Fruit fly (Drosophila melanogaster) whole organism, embryonic: Measurements from ENCODE around the gene Grip84.

ENCODE experiments used
- Antp ChIP-seq: fragments of 200-800 bp; sonication (Bioruptor generic); optimal IDR thresholded peaks from 3 replicates; lab custom pipeline; 2016; ENCODE audit warnings: missing biosample characterization, missing genetic modification characterization
- CG10321 ChIP-seq: fragments of 200-800 bp; sonication (Bioruptor generic); IDR thresholded peaks from 2 replicates; pipeline ENCODE4 v1.3.6; 2022; ENCODE audit warnings: missing biosample characterization, missing genetic modification characterization
- CG12155 ChIP-seq: fragments of 200-800 bp; sonication (Bioruptor generic); optimal IDR thresholded peaks from 3 replicates; lab custom pipeline; 2016; ENCODE audit warnings: missing biosample characterization, missing genetic modification characterization
- CG12299 ChIP-seq: fragments of 200-800 bp; sonication (Bioruptor generic); optimal IDR thresholded peaks from 2 replicates; lab custom pipeline; 2018; ENCODE audit warnings: missing biosample characterization, mild to moderate bottlenecking, missing genetic modification characterization
- CG12744 ChIP-seq: fragments of 200-800 bp; sonication (Bioruptor generic); optimal IDR thresholded peaks from 2 replicates; lab custom pipeline; 2016; ENCODE audit warnings: missing biosample characterization, missing genetic modification characterization
- CG12942 ChIP-seq: fragments of 200-800 bp; sonication (Bioruptor generic); optimal IDR thresholded peaks from 3 replicates; lab custom pipeline; 2016; ENCODE audit warnings: missing biosample characterization, missing genetic modification characterization
- CG14860 ChIP-seq: fragments of 200-800 bp; sonication (Bioruptor generic); IDR thresholded peaks from 3 replicates; pipeline ENCODE4 v1.3.6; 2022; ENCODE audit warnings: missing biosample characterization, missing genetic modification characterization; ENCODE audit not compliant: partially characterized antibody
- CG15073 ChIP-seq: fragments of 200-800 bp; sonication (Bioruptor generic); optimal IDR thresholded peaks from 2 replicates; lab custom pipeline; 2016; ENCODE audit warnings: missing biosample characterization, missing genetic modification characterization
- CG15514 ChIP-seq: fragments of 200-800 bp; sonication (Bioruptor generic); optimal IDR thresholded peaks from 3 replicates; lab custom pipeline; 2017; ENCODE audit warnings: missing biosample characterization, missing genetic modification characterization, mild to moderate bottlenecking, moderate library complexity, missing genetic modification reagents
- CG15696 ChIP-seq: fragments of 200-800 bp; sonication (Bioruptor generic); optimal IDR thresholded peaks from 2 replicates; lab custom pipeline; 2019; ENCODE audit warnings: missing biosample characterization, mild to moderate bottlenecking, missing genetic modification characterization, moderate library complexity
- CG1602 ChIP-seq: fragments of 200-800 bp; sonication (Bioruptor generic); optimal IDR thresholded peaks from 3 replicates; lab custom pipeline; 2016; ENCODE audit warnings: missing biosample characterization, missing genetic modification characterization
- CG17186 ChIP-seq: fragments of 200-800 bp; sonication (Bioruptor generic); optimal IDR thresholded peaks from 3 replicates; lab custom pipeline; 2017; ENCODE audit warnings: missing biosample characterization, missing genetic modification reagents, missing genetic modification characterization
- CG18619 ChIP-seq: fragments of 200-800 bp; sonication (Bioruptor generic); optimal IDR thresholded peaks from 3 replicates; lab custom pipeline; 2017; ENCODE audit warnings: missing biosample characterization, mild to moderate bottlenecking, missing genetic modification characterization
- CG2712 ChIP-seq: fragments of 200-800 bp; optimal IDR thresholded peaks from 3 replicates; lab custom pipeline; 2019; ENCODE audit warnings: missing biosample characterization, mild to moderate bottlenecking, missing genetic modification characterization, moderate library complexity
- CG3065 ChIP-seq: fragments of 200-800 bp; sonication (Bioruptor generic); optimal IDR thresholded peaks from 2 replicates; lab custom pipeline; 2016; ENCODE audit warnings: missing biosample characterization, missing genetic modification characterization
- CG31441 ChIP-seq: fragments of 200-800 bp; sonication (Bioruptor generic); IDR thresholded peaks from 2 replicates; pipeline ENCODE4 v1.3.6; 2022; ENCODE audit warnings: missing biosample characterization, missing genetic modification characterization
- CG32532 ChIP-seq: fragments of 200-800 bp; sonication (Bioruptor generic); IDR thresholded peaks from 2 replicates; pipeline ENCODE4 v1.3.6; 2022; ENCODE audit warnings: missing biosample characterization, missing genetic modification characterization
- CG3847 ChIP-seq: fragments of 200-800 bp; sonication (Bioruptor generic); IDR thresholded peaks from 2 replicates; pipeline ENCODE4 v1.3.6; 2022; ENCODE audit warnings: missing biosample characterization, missing genetic modification characterization
- CG6854 ChIP-seq: fragments of 200-800 bp; sonication (Bioruptor generic); optimal IDR thresholded peaks from 3 replicates; lab custom pipeline; 2017; ENCODE audit warnings: missing biosample characterization, mild to moderate bottlenecking, missing genetic modification characterization
- CG7963 ChIP-seq: fragments of 200-800 bp; sonication (Bioruptor generic); IDR thresholded peaks from 3 replicates; pipeline ENCODE4 v1.3.6; 2022; ENCODE audit warnings: missing biosample characterization, missing genetic modification characterization; ENCODE audit not compliant: partially characterized antibody
- CG9609 ChIP-seq: fragments of 200-800 bp; sonication (Bioruptor generic); optimal IDR thresholded peaks from 3 replicates; lab custom pipeline; 2016; ENCODE audit warnings: missing biosample characterization, missing genetic modification characterization
- Deaf1 ChIP-seq: fragments of 200-800 bp; optimal IDR thresholded peaks from 3 replicates; lab custom pipeline; 2019; ENCODE audit warnings: missing biosample characterization, mild to moderate bottlenecking, missing genetic modification characterization, moderate library complexity
- Dek ChIP-seq: fragments of 200-800 bp; sonication (Bioruptor generic); optimal IDR thresholded peaks from 3 replicates; lab custom pipeline; 2019; ENCODE audit warnings: missing biosample characterization, mild to moderate bottlenecking, missing genetic modification characterization, moderate library complexity
- HHEX ChIP-seq: fragments of 200-800 bp; sonication (Bioruptor generic); optimal IDR thresholded peaks from 3 replicates; lab custom pipeline; 2017; ENCODE audit warnings: missing biosample characterization, mild to moderate bottlenecking, missing genetic modification characterization, missing genetic modification reagents
- HLH3B ChIP-seq: fragments of 200-800 bp; sonication (Bioruptor generic); IDR thresholded peaks from 2 replicates; pipeline ENCODE4 v1.3.6; 2022; ENCODE audit warnings: missing biosample characterization, missing genetic modification characterization
- Hr78 ChIP-seq, 2 experiments: fragments of 200-800 bp in 1 of 2; fragments of >200 bp in 1 of 2; sonication (Bioruptor generic) in 1 of 2; optimal IDR thresholded peaks; 2 replicates each; lab custom pipeline; 2017 to 2019; ENCODE audit warnings: missing biosample characterization in 2 of 2, missing genetic modification characterization in 2 of 2, mild to moderate bottlenecking in 1 of 2, moderate library complexity in 1 of 2
- Max ChIP-seq: fragments of 200-800 bp; sonication (Bioruptor generic); optimal IDR thresholded peaks from 2 replicates; lab custom pipeline; 2016; ENCODE audit warnings: missing biosample characterization, mild to moderate bottlenecking, missing genetic modification characterization
- NfI ChIP-seq: fragments of 200-800 bp; sonication (Bioruptor generic); optimal IDR thresholded peaks from 3 replicates; lab custom pipeline; 2018; ENCODE audit warnings: missing biosample characterization, mild to moderate bottlenecking, missing genetic modification characterization, moderate library complexity
- Sin3A ChIP-seq: fragments of >200 bp; optimal IDR thresholded peaks from 2 replicates; lab custom pipeline; 2018
- Taf1 ChIP-seq: fragments of 200-800 bp; sonication (Bioruptor generic); IDR thresholded peaks from 2 replicates; pipeline ENCODE4 v1.3.6; 2022; ENCODE audit warnings: missing biosample characterization, missing genetic modification characterization
- Usf ChIP-seq: fragments of 200-800 bp; sonication (Bioruptor generic); optimal IDR thresholded peaks from 2 replicates; lab custom pipeline; 2017; ENCODE audit warnings: missing genotype, missing biosample characterization, missing genetic modification characterization
- ap ChIP-seq: fragments of 200-800 bp; sonication (Bioruptor generic); IDR thresholded peaks from 2 replicates; pipeline ENCODE4 v1.3.6; 2022; ENCODE audit warnings: missing biosample characterization, missing genetic modification characterization
- az2 ChIP-seq: fragments of 200-800 bp; sonication (Bioruptor generic); optimal IDR thresholded peaks from 3 replicates; lab custom pipeline; 2016; ENCODE audit warnings: missing biosample characterization, missing genetic modification characterization
- bbx ChIP-seq: fragments of 200-800 bp; sonication (Bioruptor generic); IDR thresholded peaks from 2 replicates; pipeline ENCODE4 v1.3.6; 2022; ENCODE audit warnings: missing biosample characterization, missing genetic modification characterization; ENCODE audit not compliant: partially characterized antibody
- caup ChIP-seq: fragments of 200-800 bp; sonication (Bioruptor generic); optimal IDR thresholded peaks from 3 replicates; lab custom pipeline; 2017; ENCODE audit warnings: missing biosample characterization, mild to moderate bottlenecking, missing genetic modification characterization, moderate library complexity; ENCODE audit not compliant: severe bottlenecking
- dpn ChIP-seq, 2 experiments: fragments of 200-800 bp; sonication (Bioruptor generic); optimal IDR thresholded peaks; 3 replicates each; lab custom pipeline; 2016; ENCODE audit warnings: missing biosample characterization in 2 of 2, missing genetic modification characterization in 2 of 2
- ewg ChIP-seq: fragments of 200-800 bp; sonication (Bioruptor generic); optimal IDR thresholded peaks from 3 replicates; lab custom pipeline; 2017; ENCODE audit warnings: mild to moderate bottlenecking, missing biosample characterization, missing genetic modification reagents, missing genetic modification characterization
- gce ChIP-seq: fragments of 200-800 bp; sonication (Bioruptor generic); IDR thresholded peaks from 3 replicates; pipeline ENCODE4 v1.3.6; 2022; ENCODE audit warnings: missing biosample characterization, missing genetic modification characterization
- gsb-n ChIP-seq: fragments of 200-800 bp; sonication (Bioruptor generic); optimal IDR thresholded peaks from 3 replicates; lab custom pipeline; 2018; ENCODE audit warnings: missing biosample characterization, mild to moderate bottlenecking, missing genetic modification characterization
- jing ChIP-seq: fragments of 200-800 bp; sonication (Bioruptor generic); optimal IDR thresholded peaks from 2 replicates; lab custom pipeline; 2018; ENCODE audit warnings: missing biosample characterization, mild to moderate bottlenecking, missing genetic modification characterization
- lab ChIP-seq: fragments of 200-800 bp; sonication (Bioruptor generic); optimal IDR thresholded peaks from 3 replicates; lab custom pipeline; 2017; ENCODE audit warnings: missing biosample characterization, missing genetic modification characterization, mild to moderate bottlenecking, moderate library complexity, missing genetic modification reagents
- lilli ChIP-seq: fragments of 200-800 bp; sonication (Bioruptor generic); optimal IDR thresholded peaks from 3 replicates; lab custom pipeline; 2016; ENCODE audit warnings: missing biosample characterization, missing genetic modification characterization
- nau ChIP-seq: fragments of 200-800 bp; sonication (Bioruptor generic); optimal IDR thresholded peaks from 3 replicates; lab custom pipeline; 2017; ENCODE audit warnings: missing biosample characterization, mild to moderate bottlenecking, missing genetic modification characterization, missing genetic modification reagents
- onecut ChIP-seq: fragments of 200-800 bp; sonication (Bioruptor generic); IDR thresholded peaks from 2 replicates; pipeline ENCODE4 v1.3.6; 2022; ENCODE audit warnings: missing biosample characterization, missing genetic modification characterization
- pb ChIP-seq: fragments of 200-800 bp; sonication (Bioruptor generic); optimal IDR thresholded peaks from 3 replicates; lab custom pipeline; 2016; ENCODE audit warnings: missing biosample characterization, missing genetic modification characterization
- salm ChIP-seq: fragments of 200-800 bp; sonication (Bioruptor generic); optimal IDR thresholded peaks from 2 replicates; lab custom pipeline; 2018; ENCODE audit warnings: missing biosample characterization, mild to moderate bottlenecking, missing genetic modification characterization
- sug ChIP-seq: fragments of 200-800 bp; optimal IDR thresholded peaks from 2 replicates; lab custom pipeline; 2019; ENCODE audit warnings: missing biosample characterization, mild to moderate bottlenecking, missing genetic modification characterization, moderate library complexity
- vfl ChIP-seq: fragments of 200-800 bp; sonication (Bioruptor generic); optimal IDR thresholded peaks from 2 replicates; lab custom pipeline; 2016; ENCODE audit warnings: missing biosample characterization, missing genetic modification characterization
- vvl ChIP-seq: fragments of 200-800 bp; sonication (Bioruptor generic); IDR thresholded peaks from 2 replicates; pipeline ENCODE4 v1.3.6; 2022; ENCODE audit warnings: missing biosample characterization, missing genetic modification characterization

The Grip84 gene

dm6 chrX:19597684-19598363, 32.3 kb upstream of the Grip84 start, which contains the start of gene RpS10b (continued):
- TF ChIP-seq jing (GFP tag; lab: Kevin White, UChicago): peak; percentile 47
- peak; percentile 47 for TF ChIP-seq Deaf1 (tag; lab: Kevin White, UChicago)
- TF ChIP-seq CG14860 (GFP tag; lab: Robert Waterston, UW): peak; percentile 97
- TF ChIP-seq Max: peak; percentile 87
- TF ChIP-seq Dek (tag; lab: Kevin White, UChicago): peak; percentile 56
- no peak for TF ChIP-seq CG15073 (GFP tag; lab: Kevin White, UChicago)
- TF ChIP-seq dpn (GFP tag; optimal IDR thresholded peaks at IDR 0.05; lab: Kevin White, UChicago): peak; percentile 58 to 79
- peak; percentile 78 for TF ChIP-seq CG7963 (GFP tag; lab: Robert Waterston, UW)
- peak; percentile 71 for TF ChIP-seq ap (GFP tag; lab: Robert Waterston, UW)
- TF ChIP-seq gsb-n (tag; lab: Kevin White, UChicago): peak; percentile 77
- TF ChIP-seq CG10321 (GFP tag; lab: Robert Waterston, UW): 0 out of 2 replicates have a peak, but pooled peaks have one; percentile 25
- peak; percentile 28 for TF ChIP-seq lilli (GFP tag; lab: Kevin White, UChicago)
- peak; percentile 74 for TF ChIP-seq CG2712 (tag; lab: Kevin White, UChicago)
- TF ChIP-seq Hr78 (GFP tag; optimal IDR thresholded peaks at IDR 0.05; lab: Kevin White, UChicago): peak in 1 of 2 experiments; percentile 50
- peak; percentile 83 for TF ChIP-seq salm (tag; lab: Kevin White, UChicago)
- TF ChIP-seq CG9609: peak; percentile 90
- TF ChIP-seq HHEX (GFP tag; lab: Kevin White, UChicago): peak; percentile 95
- peak; percentile 86 for TF ChIP-seq Usf (GFP tag; lab: Kevin White, UChicago)
- TF ChIP-seq caup (GFP tag; lab: Kevin White, UChicago): peak; percentile 97
- peak; percentile 76 for TF ChIP-seq vvl (GFP tag; lab: Robert Waterston, UW)
- peak; percentile 67 for TF ChIP-seq az2
- TF ChIP-seq CG15696 (tag; lab: Kevin White, UChicago): peak; percentile 32
- TF ChIP-seq CG12155: peak; percentile 62
- TF ChIP-seq vfl (GFP tag; lab: Kevin White, UChicago): no peak
- TF ChIP-seq CG18619: peak; percentile 95
- peak; percentile 88 for TF ChIP-seq sug (tag; lab: Kevin White, UChicago)
- peak; percentile 84 for TF ChIP-seq ewg (GFP tag; lab: Kevin White, UChicago)
- TF ChIP-seq NfI (GFP tag; lab: Kevin White, UChicago): peak; percentile 95
- TF ChIP-seq CG3065 (GFP tag; lab: Kevin White, UChicago): peak; percentile 67
- TF ChIP-seq Sin3A (lab: Kevin White, UChicago): peak; percentile 99
- peak; percentile 92 for TF ChIP-seq CG6854
- peak; percentile 96 for TF ChIP-seq lab (GFP tag; lab: Kevin White, UChicago)
- peak; percentile 92 for TF ChIP-seq onecut (GFP tag; lab: Robert Waterston, UW)
- TF ChIP-seq nau: peak; percentile 96
- no peak; the same call in 1 of the 2 replicates for TF ChIP-seq Taf1
- peak; percentile 40 for TF ChIP-seq CG1602 (GFP tag; lab: Kevin White, UChicago)
- TF ChIP-seq CG31441: peak; percentile 85
- TF ChIP-seq CG15514 (GFP tag; lab: Kevin White, UChicago): peak; percentile 92
- peak; percentile 67 for TF ChIP-seq CG12744 (GFP tag; lab: Kevin White, UChicago)
- peak; percentile 87 for TF ChIP-seq gce
- TF ChIP-seq pb (GFP tag; lab: Kevin White, UChicago): peak; percentile 93
- TF ChIP-seq Antp (GFP tag; lab: Kevin White, UChicago): peak; percentile 44
- TF ChIP-seq bbx (GFP tag; lab: Robert Waterston, UW): peak; percentile 88
- TF ChIP-seq CG12299: peak; percentile 83
- peak; percentile 91 for TF ChIP-seq CG17186 (GFP tag; lab: Kevin White, UChicago)
- TF ChIP-seq CG12942: peak; percentile 57
- peak; percentile 85 for TF ChIP-seq CG3847 (GFP tag; lab: Robert Waterston, UW)
- peak; percentile 57 for TF ChIP-seq HLH3B (GFP tag; lab: Robert Waterston, UW)
- peak; percentile 96 for TF ChIP-seq CG32532
